Fruit fly (Drosophila melanogaster): ENCODE measurements around the gene CG13606.

The CG13606 gene

DNA sequence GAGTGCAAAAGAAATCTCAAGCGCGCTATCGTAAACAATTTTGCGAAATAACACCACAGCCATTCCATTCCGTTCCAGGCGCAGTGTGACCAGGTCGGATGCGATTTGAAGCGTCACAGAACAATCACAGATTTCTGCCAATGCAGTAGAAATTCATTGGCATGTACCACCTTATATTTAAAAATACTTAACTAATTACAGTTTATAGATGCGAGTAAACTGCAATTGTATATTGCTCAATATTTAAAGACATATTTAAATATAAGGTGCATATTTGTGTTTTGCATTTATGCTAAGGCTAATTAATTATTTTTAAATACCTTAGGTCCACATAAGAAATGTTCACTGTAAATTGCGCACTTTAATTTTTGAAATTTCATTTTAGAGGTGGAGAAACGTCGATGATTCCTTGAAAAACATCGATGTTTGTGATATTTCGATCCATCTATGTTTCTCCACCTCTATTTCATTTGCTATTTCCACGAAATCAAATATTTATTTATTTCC is 21.0 kb downstream of the CG13606 start, which contains the start of the genes SMC6 and CG6204 (continued):
- TF ChIP-seq CrebB (tag; optimal IDR thresholded peaks at IDR 0.05), result peak; percentile 90
- peak; percentile 74 for TF ChIP-seq Adf1 (GFP tag; IDR thresholded peaks at IDR 0.05)
- TF ChIP-seq maf-S (GFP tag; optimal IDR thresholded peaks at IDR 0.05), result peak; percentile 85
- TF ChIP-seq gem (tag; optimal IDR thresholded peaks at IDR 0.05), result peak; percentile 97
- peak; percentile 86 for TF ChIP-seq ssp (GFP tag; IDR thresholded peaks at IDR 0.05)
- peak; percentile 79 for TF ChIP-seq CG3995 (GFP tag; optimal IDR thresholded peaks at IDR 0.05)
- peak; percentile 44 for TF ChIP-seq her (GFP tag; optimal IDR thresholded peaks at IDR 0.05)
- peak; percentile 63 for TF ChIP-seq NC2α (GFP tag; optimal IDR thresholded peaks at IDR 0.05)
- peak; percentile 80 for TF ChIP-seq CG15479 (GFP tag; optimal IDR thresholded peaks at IDR 0.05)
- peak; percentile 86 for TF ChIP-seq Nf-YC (tag; optimal IDR thresholded peaks at IDR 0.05)
- peak; percentile 93 for TF ChIP-seq klu (GFP tag; IDR thresholded peaks at IDR 0.05)
- TF ChIP-seq CG13775 (GFP tag; optimal IDR thresholded peaks at IDR 0.05), result peak; percentile 93
- TF ChIP-seq Asciz (GFP tag; optimal IDR thresholded peaks at IDR 0.05), result peak; percentile 85
- TF ChIP-seq dmrt11E (tag; optimal IDR thresholded peaks at IDR 0.05), result peak; percentile 93
- peak; percentile 94 for TF ChIP-seq Hmr (GFP tag; optimal IDR thresholded peaks at IDR 0.05)
- peak; percentile 95 for TF ChIP-seq CG4404 (GFP tag; IDR thresholded peaks at IDR 0.05)
- TF ChIP-seq Drgx (GFP tag; IDR thresholded peaks at IDR 0.05), result peak; percentile 94
- peak; percentile 92 for TF ChIP-seq Poxn (GFP tag; IDR thresholded peaks at IDR 0.05)
- peak; percentile 84 for TF ChIP-seq CG10462 (GFP tag; optimal IDR thresholded peaks at IDR 0.05)
- peak; percentile 71 for TF ChIP-seq CG1529 (GFP tag; optimal IDR thresholded peaks at IDR 0.05)
- no peak for TF ChIP-seq Dfd (GFP tag; optimal IDR thresholded peaks at IDR 0.05)
- TF ChIP-seq tio (GFP tag; optimal IDR thresholded peaks at IDR 0.05), result peak; percentile 92
- peak; percentile 88 for TF ChIP-seq CG15011 (GFP tag; optimal IDR thresholded peaks at IDR 0.05)
- peak; percentile 88 for TF ChIP-seq E2f2 (GFP tag; IDR thresholded peaks at IDR 0.05)
- peak; percentile 92 for TF ChIP-seq B-H1 (GFP tag; IDR thresholded peaks at IDR 0.05)
- TF ChIP-seq CG11560 (tag; IDR thresholded peaks at IDR 0.05), result peak; percentile 86
- TF ChIP-seq CTCF (GFP tag; optimal IDR thresholded peaks at IDR 0.05), result peak; percentile 45
- TF ChIP-seq Hsf (GFP tag; optimal IDR thresholded peaks at IDR 0.05), result peak; percentile 94
- no peak for TF ChIP-seq Hr78 (GFP tag; optimal IDR thresholded peaks at IDR 0.05)
- TF ChIP-seq CG2678 (tag; optimal IDR thresholded peaks at IDR 0.05), result peak; percentile 97
- peak; percentile 85 for TF ChIP-seq kay (GFP tag; optimal IDR thresholded peaks at IDR 0.05)
- no peak for TF ChIP-seq lov (optimal IDR thresholded peaks at IDR 0.05)
- TF ChIP-seq lov (GFP tag; IDR thresholded peaks at IDR 0.05), result peak; percentile 89
- peak; percentile 95 for TF ChIP-seq CG8924 (tag; optimal IDR thresholded peaks at IDR 0.05)
- TF ChIP-seq al (GFP tag; IDR thresholded peaks at IDR 0.05), result peak; percentile 95
- no peak for TF ChIP-seq hb (GFP tag; IDR thresholded peaks at IDR 0.05; ENCODE audit: partially characterized antibody)
- peak; percentile 85 for TF ChIP-seq CG6765 (GFP tag; optimal IDR thresholded peaks at IDR 0.05)
- peak; percentile 89 for TF ChIP-seq MBD-R2 (GFP tag; IDR thresholded peaks at IDR 0.05)
- peak; percentile 90 for TF ChIP-seq CG14050 (GFP tag; IDR thresholded peaks at IDR 0.05)
- peak; percentile 76 for TF ChIP-seq chn (GFP tag; optimal IDR thresholded peaks at IDR 0.05)
- peak; percentile 92 for TF ChIP-seq CG18619 (GFP tag; optimal IDR thresholded peaks at IDR 0.05)
- peak; percentile 79 for TF ChIP-seq Mad (GFP tag; optimal IDR thresholded peaks at IDR 0.05)
- peak; percentile 95 for TF ChIP-seq stc (GFP tag; IDR thresholded peaks at IDR 0.05)
- TF ChIP-seq CG17359 (tag; optimal IDR thresholded peaks at IDR 0.05), result peak; percentile 95
- peak; percentile 86 for TF ChIP-seq CG5245 (GFP tag; optimal IDR thresholded peaks at IDR 0.05)
- TF ChIP-seq oc (tag; optimal IDR thresholded peaks at IDR 0.05), result peak; percentile 86
- peak; percentile 95 for TF ChIP-seq lab (GFP tag; optimal IDR thresholded peaks at IDR 0.05)
- TF ChIP-seq CoRest (tag; optimal IDR thresholded peaks at IDR 0.05), result peak; percentile 98
- TF ChIP-seq ab (GFP tag; optimal IDR thresholded peaks at IDR 0.05), result peak; percentile 39
- peak; percentile 90 for TF ChIP-seq CG14667 (GFP tag; IDR thresholded peaks at IDR 0.05)
- peak; percentile 80 for TF ChIP-seq Gsc (GFP tag; IDR thresholded peaks at IDR 0.05)
- TF ChIP-seq run (tag; optimal IDR thresholded peaks at IDR 0.05), result peak; percentile 92

Measured in whole organism, embryonic.